Worm (Caenorhabditis elegans) whole organism, mixed stage, embryonic: ENCODE measurements around the gene B0361.11.

ENCODE experiments used
- bed-3 ChIP-seq: fragments of 200-800 bp; sonication (Bioruptor generic); optimal IDR thresholded peaks from 3 replicates; lab custom pipeline; 2018; ENCODE audit warnings: mild to moderate bottlenecking, missing genetic modification characterization, moderate library complexity, missing compliant biosample characterization
- lin-13 ChIP-seq: fragments of 150-350 bp; optimal IDR thresholded peaks from 2 replicates; lab custom pipeline; 2014; ENCODE audit warnings: missing biosample characterization, missing genetic modification characterization

DNA sequence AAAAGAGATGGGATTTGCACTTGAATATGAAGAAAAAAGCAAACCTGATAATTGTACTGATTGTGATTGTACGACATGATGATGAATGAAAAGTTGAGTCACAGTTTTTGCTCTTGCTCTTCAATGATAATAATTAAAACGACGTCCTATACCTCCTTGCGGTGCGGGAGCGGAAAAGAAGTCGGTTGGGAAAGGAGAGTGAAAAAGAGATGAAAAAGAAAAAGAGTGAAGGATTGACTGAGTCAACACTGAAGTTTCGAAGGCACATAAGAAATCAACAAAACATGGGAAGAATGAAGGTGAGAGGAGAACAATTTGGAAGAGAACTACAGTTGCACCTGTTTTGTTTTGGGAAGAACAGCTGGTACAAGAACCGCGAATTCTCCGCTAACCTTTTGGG lies 42.0 kb downstream of the B0361.11 start, which contains the start of gene F56C9.8:
- no peak for TF ChIP-seq bed-3
- TF ChIP-seq lin-13 (tag; lab: Kevin White, UChicago) = no peak
